Worm (Caenorhabditis elegans) whole organism, L4/young adult: ENCODE results near the gene srab-21.
"Not testable (repeated sequence)": the region's sequence is repeated elsewhere in the genome, so short reads cannot be mapped to it uniquely, and the experiment has no call there.

Source experiments
- W03F9.2 ChIP-seq: fragments of 150-350 bp; optimal IDR thresholded peaks from 2 replicates; lab custom pipeline; 2014; ENCODE audit warnings: missing biosample characterization, missing genetic modification characterization
- dao-5 ChIP-seq: sonication (generic microtip); optimal IDR thresholded peaks from 2 replicates; lab custom pipeline; 2016; ENCODE audit warnings: missing genotype, missing genetic modification characterization, moderate library complexity, missing compliant biosample characterization
- him-1 ChIP-seq: sonication (generic microtip); optimal IDR thresholded peaks from 2 replicates; lab custom pipeline; 2016; ENCODE audit warnings: missing genotype, missing genetic modification reagents, missing genetic modification characterization, missing compliant biosample characterization

srab-21 gene

ce11 chrV:3442609-3443008, 18.4 kb upstream of the srab-21 start:
- TF ChIP-seq him-1, result no peak
- TF ChIP-seq W03F9.2, result no peak
- no peak for TF ChIP-seq dao-5 (tag; lab: Kevin White, UChicago)

- TF ChIP-seq W03F9.2 (no peak), him-1 (no peak), dao-5 (tag; lab: Kevin White, UChicago) (no peak)
These were observed 7.3 kb upstream of the srab-21 start, which contains the start of the genes T20D4.19 and srj-9 for ce11 chrV:3431535-3431990. Gene T20D4.19, minus strand, starts transcription at chrV:3431635. Gene srj-9, plus strand, starts transcription at chrV:3431940.

- TF ChIP-seq dao-5 (tag; lab: Kevin White, UChicago) (no peak), him-1 (no peak), W03F9.2 (no peak)
These were observed 4.5 kb upstream of the srab-21 start, which contains the start of gene srab-20 for ce11 chrV:3428697-3429096. Gene srab-20, plus strand, starts transcription at chrV:3428997.

ce11 chrV:3426076-3426475, 1.8 kb upstream of the srab-21 start, which contains the start of gene srab-22:
Gene srab-22, plus strand, starts transcription at chrV:3426376.
- TF ChIP-seq dao-5 (tag; lab: Kevin White, UChicago), result no peak
- no peak for TF ChIP-seq W03F9.2
- no peak for TF ChIP-seq him-1

- no peak for TF ChIP-seq W03F9.2
- no peak for TF ChIP-seq dao-5 (tag; lab: Kevin White, UChicago)
- TF ChIP-seq him-1, result no peak
These were observed 6.3 kb downstream of the srab-21 start, which contains the start of gene T20D4.3 for ce11 chrV:3417928-3418327. Gene T20D4.3, plus strand, starts transcription at chrV:3418228.

ce11 chrV:3413010-3413409, 11.2 kb downstream of the srab-21 start, which contains the start of gene txt-11:
Gene txt-11, plus strand, starts transcription at chrV:3413310.
- TF ChIP-seq W03F9.2 (no peak), dao-5 (tag; lab: Kevin White, UChicago) (no peak), him-1 (no peak)

- TF ChIP-seq him-1 (no peak), W03F9.2 (no peak), dao-5 (tag; lab: Kevin White, UChicago) (no peak)
These were observed 14.1 kb downstream of the srab-21 start, which contains the start of gene arrd-22 for ce11 chrV:3410098-3410570. Gene arrd-22, plus strand, starts transcription at chrV:3410520.

ce11 chrV:3409498-3409897, 14.7 kb downstream of the srab-21 start:
- no peak for TF ChIP-seq dao-5 (tag; lab: Kevin White, UChicago)
- TF ChIP-seq him-1, result no peak
- TF ChIP-seq W03F9.2, result no peak

- no peak for TF ChIP-seq dao-5 (tag; lab: Kevin White, UChicago)
- no peak for TF ChIP-seq him-1
- TF ChIP-seq W03F9.2, result no peak
These were observed 15.6 kb downstream of the srab-21 start, which contains the start of gene T20D4.7 for ce11 chrV:3408602-3409001. Gene T20D4.7, plus strand, starts transcription at chrV:3408902.

ce11 chrV:3399952-3400351, 24.3 kb downstream of the srab-21 start, which contains the start of gene T20D4.10:
Gene T20D4.10, plus strand, starts transcription at chrV:3400252.
- not testable (repeated sequence) for TF ChIP-seq dao-5 (tag; lab: Kevin White, UChicago); W03F9.2; him-1

ce11 chrV:3398314-3398713, 25.9 kb downstream of the srab-21 start, which contains the start of gene T20D4.11:
Gene T20D4.11, plus strand, starts transcription at chrV:3398690.
- TF ChIP-seq W03F9.2 (no peak), him-1 (no peak), dao-5 (tag; lab: Kevin White, UChicago) (no peak)

ce11 chrV:3396765-3397164, 27.5 kb downstream of the srab-21 start, which contains the start of gene T20D4.12:
Gene T20D4.12, plus strand, starts transcription at chrV:3397065.
- not testable (repeated sequence) for TF ChIP-seq him-1; dao-5 (tag; lab: Kevin White, UChicago); W03F9.2

ce11 chrV:3394694-3395240, 29.5 kb downstream of the srab-21 start, which contains the start of gene T20D4.15:
Gene T20D4.15, minus strand, starts transcription at chrV:3394744.
- TF ChIP-seq him-1 (no peak), dao-5 (tag; lab: Kevin White, UChicago) (no peak), W03F9.2 (no peak)

- TF ChIP-seq W03F9.2, result no peak
- TF ChIP-seq dao-5 (tag; lab: Kevin White, UChicago), result no peak
- TF ChIP-seq him-1, result no peak
These were observed 30.2 kb downstream of the srab-21 start for ce11 chrV:3394065-3394464.

- no peak for TF ChIP-seq W03F9.2
These were observed 33.2 kb downstream of the srab-21 start for ce11 chrV:3391005-3391404.
